Worm (Caenorhabditis elegans) whole organism, L1 larva: ENCODE data around the gene Y47D7A.15.

Source experiments
- C34B4.2 ChIP-seq: sonication (generic microtip); optimal IDR thresholded peaks from 2 replicates; lab custom pipeline; 2017; ENCODE audit warnings: mild to moderate bottlenecking, missing genetic modification characterization, missing compliant biosample characterization
- alr-1 ChIP-seq: fragments of 200-800 bp; sonication (Bioruptor generic); optimal IDR thresholded peaks from 2 replicates; lab custom pipeline; 2018; ENCODE audit warnings: borderline replicate concordance, mild to moderate bottlenecking, missing genetic modification characterization, missing compliant biosample characterization
- aly-2 ChIP-seq: fragments of 150-350 bp; optimal IDR thresholded peaks from 2 replicates; lab custom pipeline; 2014; ENCODE audit warnings: missing biosample characterization, missing genetic modification characterization
- blmp-1 ChIP-seq: fragments of 150-350 bp; optimal IDR thresholded peaks from 2 replicates; lab custom pipeline; 2014; ENCODE audit warnings: missing biosample characterization, missing genetic modification characterization
- ceh-63 ChIP-seq: fragments of 200-800 bp; sonication (Bioruptor generic); optimal IDR thresholded peaks from 2 replicates; lab custom pipeline; 2018; ENCODE audit warnings: mild to moderate bottlenecking, missing genetic modification characterization, missing compliant biosample characterization
- ceh-90 ChIP-seq: sonication (generic microtip); optimal IDR thresholded peaks from 2 replicates; lab custom pipeline; 2016; ENCODE audit warnings: missing genetic modification characterization, missing compliant biosample characterization
- ces-1 ChIP-seq: fragments of 150-350 bp; optimal IDR thresholded peaks from 2 replicates; lab custom pipeline; 2014; ENCODE audit warnings: missing biosample characterization, missing genetic modification reagents, missing genetic modification characterization
- dpl-1 ChIP-seq, 3 experiments: fragments of 150-350 bp in 2 of 3; sonication (generic microtip) in 1 of 3; optimal IDR thresholded peaks; 2 replicates each; lab custom pipeline; 2014 to 2017; ENCODE audit warnings: missing biosample characterization in 3 of 3, missing genetic modification characterization in 3 of 3, missing genetic modification reagents in 3 of 3
- efl-1 ChIP-seq, 4 experiments: fragments of 150-350 bp; optimal IDR thresholded peaks in 3 of 4; peaks in 1 of 4; 1 replicate in 1 of 4; 2 replicates in 3 of 4; lab custom pipeline; 2014; ENCODE audit warnings: missing biosample characterization in 2 of 4, missing genetic modification characterization in 2 of 4, missing genetic modification reagents in 2 of 4
- fkh-4 ChIP-seq: sonication (generic microtip); optimal IDR thresholded peaks from 2 replicates; lab custom pipeline; 2016; ENCODE audit warnings: missing compliant biosample characterization, missing genetic modification characterization, borderline replicate concordance
- fkh-8 ChIP-seq: sonication (generic microtip); optimal IDR thresholded peaks from 2 replicates; lab custom pipeline; 2016; ENCODE audit warnings: mild to moderate bottlenecking, missing genetic modification characterization, missing compliant biosample characterization
- fos-1 ChIP-seq: fragments of 150-350 bp; optimal IDR thresholded peaks from 2 replicates; lab custom pipeline; 2014; ENCODE audit warnings: missing biosample characterization, missing genetic modification characterization
- grh-1 ChIP-seq: fragments of 200-800 bp; sonication (Bioruptor generic); IDR thresholded peaks from 2 replicates; pipeline ENCODE4 v1.3.6; 2022; ENCODE audit warnings: missing genetic modification reagents, missing genetic modification characterization, missing compliant biosample characterization
- hlh-17 ChIP-seq: fragments of 200-800 bp; sonication (Bioruptor generic); optimal IDR thresholded peaks from 2 replicates; lab custom pipeline; 2018; ENCODE audit warnings: missing genetic modification characterization, mild to moderate bottlenecking, missing compliant biosample characterization, moderate library complexity, borderline replicate concordance
- lir-3 ChIP-seq: sonication (generic microtip); optimal IDR thresholded peaks from 2 replicates; lab custom pipeline; 2016; ENCODE audit warnings: mild to moderate bottlenecking, missing genetic modification characterization, moderate library complexity, missing compliant biosample characterization; ENCODE audit not compliant: poor library complexity
- mab-9 ChIP-seq: fragments of 200-800 bp; sonication (Bioruptor generic); IDR thresholded peaks from 2 replicates; pipeline ENCODE4 v1.3.6; 2022; ENCODE audit warnings: missing genetic modification reagents, missing genetic modification characterization, missing compliant biosample characterization
- mdl-1 ChIP-seq, 2 experiments: fragments of 150-350 bp; optimal IDR thresholded peaks; 2 replicates each; lab custom pipeline; 2014 to 2017; ENCODE audit warnings: missing biosample characterization in 2 of 2, missing genetic modification characterization in 2 of 2, inconsistent platforms in 1 of 2
- mep-1 ChIP-seq: fragments of 150-350 bp; optimal IDR thresholded peaks from 2 replicates; lab custom pipeline; 2014; ENCODE audit warnings: missing biosample characterization, missing genetic modification characterization
- nhr-19 ChIP-seq: fragments of 200-800 bp; sonication (Bioruptor generic); conservative IDR thresholded peaks from 2 replicates; pipeline ENCODE4 v1.3.6; 2022; ENCODE audit warnings: missing genetic modification characterization, missing compliant biosample characterization
- nhr-237 ChIP-seq: fragments of 150-350 bp; optimal IDR thresholded peaks from 2 replicates; lab custom pipeline; 2014; ENCODE audit warnings: missing biosample characterization, missing genetic modification characterization
- nhr-28 ChIP-seq: fragments of 150-350 bp; optimal IDR thresholded peaks from 2 replicates; lab custom pipeline; 2014; ENCODE audit warnings: missing biosample characterization, missing genetic modification characterization
- nhr-76 ChIP-seq: sonication (generic microtip); optimal IDR thresholded peaks from 2 replicates; lab custom pipeline; 2017; ENCODE audit warnings: missing biosample characterization, missing genetic modification characterization
- nhr-85 ChIP-seq: sonication (generic microtip); peaks from one replicate; lab custom pipeline; 2016; ENCODE audit warnings: missing genetic modification characterization, inconsistent platforms, missing compliant biosample characterization
- pax-3 ChIP-seq: fragments of 200-800 bp; sonication (Bioruptor generic); optimal IDR thresholded peaks from 2 replicates; lab custom pipeline; 2018; ENCODE audit warnings: mild to moderate bottlenecking, missing genetic modification characterization, moderate library complexity, missing compliant biosample characterization
- rnt-1 ChIP-seq: sonication (generic microtip); optimal IDR thresholded peaks from 2 replicates; lab custom pipeline; 2016; ENCODE audit warnings: mild to moderate bottlenecking, missing genetic modification characterization, moderate library complexity, missing compliant biosample characterization
- skn-1 ChIP-seq: fragments of 150-350 bp; optimal IDR thresholded peaks from 2 replicates; lab custom pipeline; 2014; ENCODE audit warnings: missing biosample characterization, missing genetic modification characterization
- snu-23 ChIP-seq: sonication (generic microtip); optimal IDR thresholded peaks from 2 replicates; lab custom pipeline; 2016; ENCODE audit warnings: missing genetic modification characterization, missing compliant biosample characterization
- sox-4 ChIP-seq: sonication (generic microtip); optimal IDR thresholded peaks from 2 replicates; lab custom pipeline; 2016; ENCODE audit warnings: missing genetic modification characterization, missing compliant biosample characterization
- sptf-1 ChIP-seq: fragments of 150-350 bp; optimal IDR thresholded peaks from 2 replicates; lab custom pipeline; 2014; ENCODE audit warnings: missing biosample characterization, missing genetic modification characterization
- swsn-7 ChIP-seq: sonication (generic microtip); optimal IDR thresholded peaks from 2 replicates; lab custom pipeline; 2016; ENCODE audit warnings: missing genetic modification characterization, missing compliant biosample characterization
- tlp-1 ChIP-seq: fragments of 150-350 bp; optimal IDR thresholded peaks from 2 replicates; lab custom pipeline; 2014; ENCODE audit warnings: missing biosample characterization, missing genetic modification characterization
- unc-30 ChIP-seq: sonication (generic microtip); optimal IDR thresholded peaks from 2 replicates; lab custom pipeline; 2017; ENCODE audit warnings: missing biosample characterization, missing genetic modification characterization
- vab-15 ChIP-seq: sonication (generic microtip); optimal IDR thresholded peaks from 2 replicates; lab custom pipeline; 2017; ENCODE audit warnings: missing genotype, mild to moderate bottlenecking, missing genetic modification characterization, missing compliant biosample characterization
- zag-1 ChIP-seq: fragments of 150-350 bp; optimal IDR thresholded peaks from 2 replicates; lab custom pipeline; 2014; ENCODE audit warnings: missing biosample characterization, missing genetic modification characterization

The Y47D7A.15 gene

ce11 chrV:4421475-4421874, 11.5 kb downstream of the Y47D7A.15 start, which contains the start of gene skr-14 (continued):
- TF ChIP-seq mdl-1 (tag; optimal IDR thresholded peaks at IDR 0.05; lab: Kevin White, UChicago) (no peak), sptf-1 (tag; lab: Kevin White, UChicago) (no peak)

ce11 chrV:4419767-4420322, 13.1 kb downstream of the Y47D7A.15 start, which contains the start of the genes Y47D7A.7 and Y47D7A.2:
Y47D7A.7 (minus strand) TSS chrV:4419867.
Y47D7A.2 (plus strand) TSS chrV:4420272.
- no peak for TF ChIP-seq mab-9 (GFP tag; lab: Robert Waterston, UW)
- no peak for TF ChIP-seq sox-4 (tag; lab: Kevin White, UChicago)
- TF ChIP-seq nhr-237 (tag; lab: Kevin White, UChicago) = no peak
- TF ChIP-seq efl-1 (optimal IDR thresholded peaks at IDR 0.05; lab: Kevin White, UChicago) = no peak
- TF ChIP-seq efl-1 (GFP tag; optimal IDR thresholded peaks at IDR 0.05 in 1 of 2; lab: Kevin White, UChicago) = no peak
- TF ChIP-seq ceh-90 (tag; lab: Kevin White, UChicago) = no peak
- no peak for TF ChIP-seq unc-30 (tag; lab: Kevin White, UChicago)
- no peak for TF ChIP-seq sptf-1 (tag; lab: Kevin White, UChicago)
- no peak for TF ChIP-seq rnt-1
- TF ChIP-seq swsn-7 (tag; lab: Kevin White, UChicago) = no peak
- TF ChIP-seq blmp-1 (tag; lab: Kevin White, UChicago) = no peak
- TF ChIP-seq zag-1 (tag; lab: Kevin White, UChicago) = no peak
- no peak for TF ChIP-seq nhr-28 (tag; lab: Kevin White, UChicago)
- no peak for TF ChIP-seq grh-1 (GFP tag; lab: Robert Waterston, UW)
- no peak for TF ChIP-seq hlh-17
- TF ChIP-seq skn-1 = no peak
- TF ChIP-seq nhr-85 (tag; lab: Kevin White, UChicago) = no peak
- TF ChIP-seq ceh-63 (GFP tag; lab: Kevin White, UChicago) = no peak
- TF ChIP-seq ces-1 (GFP tag; lab: Kevin White, UChicago) = no peak

- no peak for TF ChIP-seq blmp-1 (tag; lab: Kevin White, UChicago)
- no peak for TF ChIP-seq alr-1
- no peak for TF ChIP-seq fos-1 (tag; lab: Kevin White, UChicago)
- no peak for TF ChIP-seq lir-3 (tag; lab: Kevin White, UChicago)
Measured at ce11 chrV:4418116-4418515, 14.9 kb downstream of the Y47D7A.15 start, which contains the start of gene Y47D7A.6. Y47D7A.6 (minus strand) TSS chrV:4418216.

DNA sequence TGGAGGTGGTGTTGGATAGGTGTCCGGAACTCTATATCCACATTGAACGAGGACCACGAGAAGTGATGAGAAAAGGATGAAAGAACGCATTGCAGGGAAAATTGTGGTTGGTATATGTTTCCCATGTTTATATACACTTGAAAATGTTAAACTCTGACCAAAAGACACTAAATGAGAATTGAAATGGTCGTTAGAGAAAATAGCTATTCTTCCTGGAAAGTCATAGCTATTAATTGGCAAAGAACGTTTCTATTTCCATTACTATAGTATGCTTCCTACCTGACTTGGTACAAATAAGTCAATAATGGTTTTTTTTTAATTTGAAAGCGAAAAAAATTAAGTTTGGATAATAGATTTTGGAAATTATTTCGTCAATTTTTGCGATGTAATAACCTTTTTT, 16.3 kb downstream of the Y47D7A.15 start, which contains the start of gene Y47D7A.18:
Gene Y47D7A.18 (minus strand): TSS at position 101 of the 400 bp plus-strand sequence.
- TF ChIP-seq nhr-28 (tag; lab: Kevin White, UChicago) (no peak), hlh-17 (no peak), fkh-4 (tag; lab: Kevin White, UChicago) (no peak), mep-1 (tag; lab: Kevin White, UChicago) (no peak), dpl-1 (GFP tag; optimal IDR thresholded peaks at IDR 0.05; lab: Kevin White, UChicago) (no peak), nhr-76 (tag; lab: Kevin White, UChicago) (no peak), C34B4.2 (tag; lab: Kevin White, UChicago) (no peak), nhr-85 (tag; lab: Kevin White, UChicago) (no peak), tlp-1 (tag; lab: Kevin White, UChicago) (no peak), vab-15 (tag; lab: Kevin White, UChicago) (no peak), aly-2 (tag; lab: Kevin White, UChicago) (no peak), mab-9 (GFP tag; lab: Robert Waterston, UW) (no peak), nhr-19 (GFP tag; lab: Robert Waterston, UW) (no peak), snu-23 (GFP tag; lab: Kevin White, UChicago) (no peak)

- TF ChIP-seq fkh-8 (no peak), pax-3 (no peak)
Measured at ce11 chrV:4414613-4415071, 18.3 kb downstream of the Y47D7A.15 start, which contains the start of gene grl-5. grl-5 (minus strand) TSS chrV:4414663.
